Fruit fly (Drosophila melanogaster) whole organism, embryonic: ENCODE data around the gene Atx2.

ENCODE experiments used
- BEAF-32 ChIP-seq: fragments of 200-800 bp; sonication (Bioruptor generic); optimal IDR thresholded peaks from 3 replicates; lab custom pipeline; 2017; ENCODE audit warnings: missing biosample characterization, missing genetic modification characterization, mild to moderate bottlenecking, moderate library complexity, missing genetic modification reagents
- CG10979 ChIP-seq: fragments of 200-800 bp; sonication (Bioruptor generic); optimal IDR thresholded peaks from 2 replicates; lab custom pipeline; 2018; ENCODE audit warnings: missing biosample characterization, mild to moderate bottlenecking, missing genetic modification characterization, moderate library complexity
- CG12155 ChIP-seq: fragments of 200-800 bp; sonication (Bioruptor generic); optimal IDR thresholded peaks from 3 replicates; lab custom pipeline; 2016; ENCODE audit warnings: missing biosample characterization, missing genetic modification characterization
- CG13624 ChIP-seq: fragments of 200-800 bp; sonication (Bioruptor generic); optimal IDR thresholded peaks from 2 replicates; lab custom pipeline; 2016; ENCODE audit warnings: missing biosample characterization, missing genetic modification characterization
- CG16813 ChIP-seq: fragments of 200-800 bp; sonication (Bioruptor generic); IDR thresholded peaks from 3 replicates; pipeline ENCODE4 v1.3.6; 2022; ENCODE audit warnings: missing biosample characterization, missing genetic modification characterization; ENCODE audit not compliant: partially characterized antibody
- CG17328 ChIP-seq: fragments of 200-800 bp; sonication (Bioruptor generic); IDR thresholded peaks from 2 replicates; pipeline ENCODE4 v1.3.6; 2022; ENCODE audit warnings: missing biosample characterization, missing genetic modification characterization
- CG17385 ChIP-seq: fragments of 200-800 bp; sonication (Bioruptor generic); optimal IDR thresholded peaks from 3 replicates; lab custom pipeline; 2018; ENCODE audit warnings: missing biosample characterization, mild to moderate bottlenecking, missing genetic modification characterization
- CG18011 ChIP-seq: fragments of 200-800 bp; sonication (Bioruptor generic); optimal IDR thresholded peaks from 2 replicates; lab custom pipeline; 2017; ENCODE audit warnings: missing biosample characterization, missing genetic modification characterization, mild to moderate bottlenecking, moderate library complexity, missing genotype
- CG18262 ChIP-seq: fragments of 200-800 bp; optimal IDR thresholded peaks from 3 replicates; lab custom pipeline; 2019; ENCODE audit warnings: missing biosample characterization, mild to moderate bottlenecking, missing genetic modification characterization, moderate library complexity
- CG2202 ChIP-seq: fragments of 200-800 bp; sonication (Bioruptor generic); optimal IDR thresholded peaks from 2 replicates; lab custom pipeline; 2018; ENCODE audit warnings: missing biosample characterization, mild to moderate bottlenecking, missing genetic modification characterization
- CG30403 ChIP-seq: fragments of 200-800 bp; sonication (Bioruptor generic); optimal IDR thresholded peaks from 3 replicates; lab custom pipeline; 2016; ENCODE audit warnings: missing biosample characterization, missing genetic modification characterization
- CG33557 ChIP-seq: fragments of 200-800 bp; sonication (Bioruptor generic); optimal IDR thresholded peaks from 2 replicates; lab custom pipeline; 2019; ENCODE audit warnings: missing biosample characterization, mild to moderate bottlenecking, missing genetic modification characterization, moderate library complexity
- CG3995 ChIP-seq: fragments of 200-800 bp; sonication (Bioruptor generic); optimal IDR thresholded peaks from 3 replicates; lab custom pipeline; 2016; ENCODE audit warnings: missing biosample characterization, missing genetic modification characterization
- CG42726 ChIP-seq: fragments of 200-800 bp; sonication (Bioruptor generic); IDR thresholded peaks from 2 replicates; pipeline ENCODE4 v1.3.6; 2022; ENCODE audit warnings: missing biosample characterization, missing genetic modification characterization; ENCODE audit not compliant: partially characterized antibody
- CG4424 ChIP-seq: fragments of 200-800 bp; sonication (Bioruptor generic); optimal IDR thresholded peaks from 3 replicates; lab custom pipeline; 2016; ENCODE audit warnings: missing biosample characterization, missing genetic modification characterization
- CG4820 ChIP-seq: fragments of 200-800 bp; sonication (Bioruptor generic); optimal IDR thresholded peaks from 3 replicates; lab custom pipeline; 2016; ENCODE audit warnings: missing biosample characterization, missing genetic modification characterization
- CG6689 ChIP-seq: fragments of 200-800 bp; sonication (Bioruptor generic); IDR thresholded peaks from 2 replicates; pipeline ENCODE4 v1.3.6; 2022; ENCODE audit warnings: missing biosample characterization, missing genetic modification characterization
- CG9609 ChIP-seq: fragments of 200-800 bp; sonication (Bioruptor generic); optimal IDR thresholded peaks from 3 replicates; lab custom pipeline; 2016; ENCODE audit warnings: missing biosample characterization, missing genetic modification characterization
- CG9932 ChIP-seq: fragments of 200-800 bp; sonication (Bioruptor generic); IDR thresholded peaks from 2 replicates; pipeline ENCODE4 v1.3.6; 2022; ENCODE audit warnings: missing biosample characterization, missing genetic modification characterization
- CkIIα-i1 ChIP-seq: fragments of 200-800 bp; sonication (Bioruptor generic); IDR thresholded peaks from 2 replicates; pipeline ENCODE4 v1.3.6; 2022; ENCODE audit warnings: missing biosample characterization, missing genetic modification characterization
- D19B ChIP-seq: fragments of 200-800 bp; sonication (Bioruptor generic); optimal IDR thresholded peaks from 2 replicates; lab custom pipeline; 2017; ENCODE audit warnings: missing biosample characterization, mild to moderate bottlenecking, missing genetic modification characterization
- Dll ChIP-seq: fragments of 200-800 bp; sonication (Bioruptor generic); IDR thresholded peaks from 4 replicates; pipeline ENCODE4 v1.3.6; 2022; ENCODE audit warnings: missing biosample characterization, missing genetic modification characterization; ENCODE audit not compliant: partially characterized antibody
- Dref ChIP-seq: fragments of 200-800 bp; sonication (Bioruptor generic); IDR thresholded peaks from 2 replicates; pipeline ENCODE4 v1.3.6; 2022; ENCODE audit warnings: missing biosample characterization, missing genetic modification characterization
- ERR ChIP-seq: fragments of 200-800 bp; sonication (Bioruptor generic); optimal IDR thresholded peaks from 2 replicates; lab custom pipeline; 2016; ENCODE audit warnings: missing biosample characterization, missing genetic modification characterization
- H15 ChIP-seq: fragments of 200-800 bp; sonication (Bioruptor generic); IDR thresholded peaks from 3 replicates; pipeline ENCODE4 v1.3.6; 2022; ENCODE audit warnings: missing biosample characterization, missing genetic modification characterization
- HLH4C ChIP-seq: fragments of 200-800 bp; sonication (Bioruptor generic); IDR thresholded peaks from 3 replicates; pipeline ENCODE4 v1.3.6; 2022; ENCODE audit warnings: missing biosample characterization, missing genetic modification characterization; ENCODE audit not compliant: partially characterized antibody
- Hr3 ChIP-seq: fragments of 200-800 bp; sonication (Bioruptor generic); optimal IDR thresholded peaks from 3 replicates; lab custom pipeline; 2016; ENCODE audit warnings: missing biosample characterization, missing genetic modification characterization
- MBD-R2 ChIP-seq: fragments of 200-800 bp; sonication (Bioruptor generic); IDR thresholded peaks from 2 replicates; pipeline ENCODE4 v1.3.6; 2022; ENCODE audit warnings: missing biosample characterization, missing genetic modification characterization
- Med ChIP-seq: fragments of 200-800 bp; sonication (Bioruptor generic); peaks from one replicate; lab custom pipeline; 2016; ENCODE audit warnings: missing biosample characterization, missing genetic modification characterization, mild to moderate bottlenecking, inconsistent platforms, moderate library complexity
- Neu2 ChIP-seq: fragments of 200-800 bp; sonication (Bioruptor generic); optimal IDR thresholded peaks from 3 replicates; lab custom pipeline; 2016; ENCODE audit warnings: missing biosample characterization, missing genetic modification characterization, borderline replicate concordance
- Nf-YA ChIP-seq: fragments of 200-800 bp; sonication (Bioruptor generic); IDR thresholded peaks from 2 replicates; pipeline ENCODE4 v1.3.6; 2022; ENCODE audit warnings: missing biosample characterization, missing genetic modification characterization
- NfI ChIP-seq: fragments of 200-800 bp; sonication (Bioruptor generic); optimal IDR thresholded peaks from 3 replicates; lab custom pipeline; 2018; ENCODE audit warnings: missing biosample characterization, mild to moderate bottlenecking, missing genetic modification characterization, moderate library complexity
- Sry-δ ChIP-seq: fragments of 200-800 bp; sonication (Bioruptor generic); optimal IDR thresholded peaks from 2 replicates; lab custom pipeline; 2016; ENCODE audit warnings: missing biosample characterization, missing genetic modification characterization
- bcd ChIP-seq: fragments of 200-800 bp; sonication (Bioruptor generic); optimal IDR thresholded peaks from 2 replicates; lab custom pipeline; 2017; ENCODE audit warnings: missing biosample characterization, mild to moderate bottlenecking, missing genetic modification characterization
- bowl ChIP-seq: fragments of 200-800 bp; sonication (Bioruptor generic); IDR thresholded peaks from 2 replicates; pipeline ENCODE4 v1.3.6; 2022; ENCODE audit warnings: missing biosample characterization, missing genetic modification characterization
- disco-r ChIP-seq: fragments of 200-800 bp; sonication (Bioruptor generic); optimal IDR thresholded peaks from 2 replicates; lab custom pipeline; 2016; ENCODE audit warnings: missing biosample characterization, missing genetic modification characterization
- dm ChIP-seq: fragments of 200-800 bp; sonication (Bioruptor generic); optimal IDR thresholded peaks from 3 replicates; lab custom pipeline; 2016; ENCODE audit warnings: missing biosample characterization, missing genetic modification characterization
- ewg ChIP-seq: fragments of 200-800 bp; sonication (Bioruptor generic); optimal IDR thresholded peaks from 3 replicates; lab custom pipeline; 2017; ENCODE audit warnings: mild to moderate bottlenecking, missing biosample characterization, missing genetic modification reagents, missing genetic modification characterization
- hbn ChIP-seq: fragments of 200-800 bp; sonication (Bioruptor generic); IDR thresholded peaks from 2 replicates; pipeline ENCODE4 v1.3.6; 2022; ENCODE audit warnings: missing biosample characterization, missing genetic modification characterization; ENCODE audit not compliant: partially characterized antibody
- lab ChIP-seq: fragments of 200-800 bp; sonication (Bioruptor generic); optimal IDR thresholded peaks from 3 replicates; lab custom pipeline; 2017; ENCODE audit warnings: missing biosample characterization, missing genetic modification characterization, mild to moderate bottlenecking, moderate library complexity, missing genetic modification reagents
- lbe ChIP-seq: fragments of 200-800 bp; sonication (Bioruptor generic); optimal IDR thresholded peaks from 2 replicates; lab custom pipeline; 2016; ENCODE audit warnings: missing biosample characterization, mild to moderate bottlenecking, missing genetic modification characterization
- mirr ChIP-seq: fragments of 200-800 bp; sonication (Bioruptor generic); optimal IDR thresholded peaks from 3 replicates; lab custom pipeline; 2018; ENCODE audit warnings: missing biosample characterization, mild to moderate bottlenecking, missing genetic modification characterization
- nom ChIP-seq: fragments of 200-800 bp; sonication (Bioruptor generic); optimal IDR thresholded peaks from 2 replicates; lab custom pipeline; 2017; ENCODE audit warnings: missing biosample characterization, missing genetic modification characterization, mild to moderate bottlenecking, moderate library complexity, missing genetic modification reagents
- pfk ChIP-seq: fragments of 200-800 bp; sonication (Bioruptor generic); optimal IDR thresholded peaks from 2 replicates; lab custom pipeline; 2018; ENCODE audit warnings: missing biosample characterization, mild to moderate bottlenecking, missing genetic modification characterization, moderate library complexity
- repo ChIP-seq: fragments of 200-800 bp; sonication (Bioruptor generic); optimal IDR thresholded peaks from 2 replicates; lab custom pipeline; 2016; ENCODE audit warnings: missing biosample characterization, missing genetic modification characterization
- sd ChIP-seq: fragments of 200-800 bp; sonication (Bioruptor generic); optimal IDR thresholded peaks from 3 replicates; lab custom pipeline; 2018; ENCODE audit warnings: missing biosample characterization, mild to moderate bottlenecking, missing genetic modification characterization, moderate library complexity
- sens ChIP-seq: fragments of 200-800 bp; sonication (Bioruptor generic); peaks from one replicate; lab custom pipeline; 2016; ENCODE audit warnings: missing biosample characterization, missing genetic modification characterization
- sna ChIP-seq: fragments of 200-800 bp; sonication (Bioruptor generic); IDR thresholded peaks from 2 replicates; pipeline ENCODE4 v1.3.6; 2022; ENCODE audit warnings: missing biosample characterization, missing genetic modification characterization; ENCODE audit not compliant: partially characterized antibody
- vnd ChIP-seq: fragments of 200-800 bp; sonication (Bioruptor generic); IDR thresholded peaks from 3 replicates; pipeline ENCODE4 v1.3.6; 2022; ENCODE audit warnings: missing biosample characterization, missing genetic modification characterization; ENCODE audit not compliant: partially characterized antibody
- vvl ChIP-seq: fragments of 200-800 bp; sonication (Bioruptor generic); IDR thresholded peaks from 2 replicates; pipeline ENCODE4 v1.3.6; 2022; ENCODE audit warnings: missing biosample characterization, missing genetic modification characterization

Atx2 gene

DNA sequence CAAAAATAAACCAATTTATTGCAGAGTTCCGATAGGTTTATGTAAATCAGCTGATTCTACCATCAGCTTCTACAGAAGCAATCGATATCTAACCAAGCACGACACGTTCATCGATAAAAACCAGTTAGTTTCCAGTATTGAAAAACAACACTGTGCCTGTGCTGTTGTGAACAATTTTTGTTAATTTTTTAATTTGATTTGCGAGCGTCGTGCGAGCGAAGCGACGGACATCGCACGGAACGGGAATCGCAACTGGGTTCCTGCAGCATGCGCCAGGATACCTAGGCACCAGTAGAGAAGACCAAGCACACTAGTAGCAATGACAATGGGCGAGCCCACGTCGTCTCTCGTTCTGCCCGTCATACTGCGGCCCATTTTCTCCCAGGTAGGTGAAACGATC lies 36.4 kb upstream of the Atx2 start, which contains the start of the genes Ccm3 and CG6136 (continued):
- TF ChIP-seq CG4820: no peak
- peak; percentile 89 for TF ChIP-seq BEAF-32
- peak; percentile 21 for TF ChIP-seq ERR (GFP tag; lab: Kevin White, UChicago)
- peak; percentile 85 for TF ChIP-seq sna (GFP tag; lab: Robert Waterston, UW)
- TF ChIP-seq D19B (GFP tag; lab: Kevin White, UChicago): no peak
- peak; percentile 67 for TF ChIP-seq NfI (GFP tag; lab: Kevin White, UChicago)
- TF ChIP-seq lbe (GFP tag; lab: Kevin White, UChicago): peak; percentile 59
- TF ChIP-seq ewg (GFP tag; lab: Kevin White, UChicago): peak; percentile 48
- peak; percentile 74 for TF ChIP-seq CG13624
- TF ChIP-seq Sry-δ (GFP tag; lab: Kevin White, UChicago): peak; percentile 80
- TF ChIP-seq pfk (GFP tag; lab: Kevin White, UChicago): no peak
- no peak for TF ChIP-seq disco-r (GFP tag; lab: Kevin White, UChicago)
- peak; percentile 87 for TF ChIP-seq vnd (GFP tag; lab: Robert Waterston, UW)
- TF ChIP-seq CG18011 (GFP tag; lab: Kevin White, UChicago): no peak
- peak; percentile 1 for TF ChIP-seq nom (GFP tag; lab: Kevin White, UChicago)
- TF ChIP-seq sd: no peak
- peak; percentile 2 for TF ChIP-seq dm
- peak; percentile 88 for TF ChIP-seq CG16813
- peak; percentile 97 for TF ChIP-seq Dref (GFP tag; lab: Robert Waterston, UW)
- peak; percentile 68 for TF ChIP-seq sens (GFP tag; lab: Kevin White, UChicago)
- peak; percentile 41 for TF ChIP-seq CG30403 (GFP tag; lab: Kevin White, UChicago)
- no peak for TF ChIP-seq Nf-YA (GFP tag; lab: Robert Waterston, UW)
- peak; percentile 36 for TF ChIP-seq CG10979 (tag; lab: Kevin White, UChicago)
- TF ChIP-seq CG33557 (GFP tag; lab: Kevin White, UChicago): no peak
- peak; percentile 94 for TF ChIP-seq Med (GFP tag; lab: Kevin White, UChicago)
- peak; percentile 62 for TF ChIP-seq CG3995
- peak; percentile 81 for TF ChIP-seq CG9932 (GFP tag; lab: Robert Waterston, UW)
- peak; percentile 89 for TF ChIP-seq hbn
- TF ChIP-seq repo (GFP tag; lab: Kevin White, UChicago): peak; percentile 39
- peak; percentile 42 for TF ChIP-seq CG12155 (GFP tag; lab: Kevin White, UChicago)
- TF ChIP-seq CG4424 (GFP tag; lab: Kevin White, UChicago): peak; percentile 30
- peak; percentile 15 for TF ChIP-seq CG9609 (GFP tag; lab: Kevin White, UChicago)
- TF ChIP-seq bcd (GFP tag; lab: Kevin White, UChicago): peak; percentile 28
- no peak for TF ChIP-seq bowl
- peak; percentile 23 for TF ChIP-seq Neu2 (GFP tag; lab: Kevin White, UChicago)
- peak; percentile 33 for TF ChIP-seq mirr (GFP tag; lab: Kevin White, UChicago)
- TF ChIP-seq H15: peak; percentile 40; the same call in 1 of the 3 replicates
- peak; percentile 61 for TF ChIP-seq lab (GFP tag; lab: Kevin White, UChicago)
- TF ChIP-seq CkIIα-i1: no peak
- TF ChIP-seq CG17328 (GFP tag; lab: Robert Waterston, UW): peak; percentile 46
- peak; percentile 91 for TF ChIP-seq HLH4C
- no peak for TF ChIP-seq CG2202 (tag; lab: Kevin White, UChicago)
- TF ChIP-seq CG17385 (GFP tag; lab: Kevin White, UChicago): peak; percentile 41
- peak; percentile 91 for TF ChIP-seq vvl (GFP tag; lab: Robert Waterston, UW)
- peak; percentile 97 for TF ChIP-seq MBD-R2 (GFP tag; lab: Robert Waterston, UW)
- peak; percentile 91 for TF ChIP-seq Dll
- TF ChIP-seq CG6689 (GFP tag; lab: Robert Waterston, UW): 0 out of 2 replicates have a peak, but pooled peaks have one; percentile 21
- TF ChIP-seq CG42726: peak; percentile 89; the same call in 1 of the 2 replicates
- peak; percentile 12 for TF ChIP-seq Hr3
- no peak for TF ChIP-seq CG18262 (tag; lab: Kevin White, UChicago)
